Fruit fly (Drosophila melanogaster) whole organism, wandering third instar larva: ENCODE results near the gene eIF2A.

Experiments
- CrebA ChIP-seq: fragments of 200-800 bp; sonication (Bioruptor generic); optimal IDR thresholded peaks from 2 replicates; lab custom pipeline; 2016; ENCODE audit warnings: missing biosample characterization, mild to moderate bottlenecking, missing genetic modification characterization, borderline replicate concordance
- Hnf4 ChIP-seq: fragments of 200-800 bp; sonication (Bioruptor generic); optimal IDR thresholded peaks from 2 replicates; lab custom pipeline; 2016; ENCODE audit warnings: missing biosample characterization, mild to moderate bottlenecking, missing genetic modification characterization
- OdsH ChIP-seq: fragments of 200-800 bp; sonication (Bioruptor generic); optimal IDR thresholded peaks from 2 replicates; lab custom pipeline; 2016; ENCODE audit warnings: missing biosample characterization, mild to moderate bottlenecking, missing genetic modification characterization
- Vsx2 ChIP-seq: fragments of 200-300, 225-300 bp; sonication (Bioruptor generic); optimal IDR thresholded peaks from 2 replicates; lab custom pipeline; 2018; ENCODE audit warnings: missing biosample characterization, missing genetic modification characterization; ENCODE audit not compliant: partially characterized antibody
- br ChIP-seq: fragments of 200-800 bp; sonication (Bioruptor generic); optimal IDR thresholded peaks from 2 replicates; lab custom pipeline; 2016; ENCODE audit warnings: missing biosample characterization, missing genetic modification characterization
- h ChIP-seq: fragments of 200-800 bp; sonication (Bioruptor generic); optimal IDR thresholded peaks from 3 replicates; lab custom pipeline; 2016; ENCODE audit warnings: missing biosample characterization, mild to moderate bottlenecking, missing genetic modification characterization
- jim ChIP-seq: fragments of 175-275, 200-325 bp; sonication (Bioruptor generic); optimal IDR thresholded peaks from 2 replicates; lab custom pipeline; 2016; ENCODE audit warnings: missing biosample characterization, mild to moderate bottlenecking, missing genetic modification characterization
- lola ChIP-seq: fragments of >200 bp; optimal IDR thresholded peaks from 2 replicates; lab custom pipeline; 2017; ENCODE audit warnings: missing biosample characterization, missing genetic modification characterization
- psq ChIP-seq: fragments of 200-800 bp; sonication (Bioruptor generic); optimal IDR thresholded peaks from 3 replicates; lab custom pipeline; 2017; ENCODE audit warnings: missing biosample characterization, mild to moderate bottlenecking, missing genetic modification characterization, moderate library complexity
- usp ChIP-seq: fragments of >200 bp; optimal IDR thresholded peaks from 2 replicates; lab custom pipeline; 2017; ENCODE audit warnings: missing biosample characterization, missing genetic modification characterization

DNA sequence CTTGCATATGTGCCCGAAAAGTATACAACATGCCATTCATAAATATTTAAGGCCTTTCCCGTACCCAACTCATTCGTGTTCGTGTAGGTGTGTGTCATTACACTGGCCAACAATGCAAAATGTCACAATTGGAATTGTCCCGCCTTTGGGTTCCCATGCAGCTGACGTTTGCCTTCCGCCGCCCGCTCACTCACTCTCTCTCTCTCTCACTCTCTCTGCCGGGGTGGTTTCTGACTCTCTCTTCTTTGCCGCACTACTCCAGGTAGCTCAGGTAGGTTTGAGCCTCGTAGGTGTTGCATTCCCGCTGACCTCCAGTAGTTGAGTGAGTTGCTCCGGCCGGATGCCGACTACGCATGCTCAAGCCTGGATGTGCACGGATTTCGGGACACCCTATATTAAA, 18.8 kb downstream of the eIF2A start:
- TF ChIP-seq h (GFP tag; lab: Kevin White, UChicago): no peak
- TF ChIP-seq Hnf4 (GFP tag; lab: Kevin White, UChicago): no peak
- no peak for TF ChIP-seq lola (GFP tag; lab: Kevin White, UChicago)
- no peak for TF ChIP-seq jim
- TF ChIP-seq psq: no peak
- no peak for TF ChIP-seq Vsx2 (GFP tag; lab: Kevin White, UChicago)
- TF ChIP-seq br (GFP tag; lab: Kevin White, UChicago): no peak
- TF ChIP-seq CrebA: no peak
- TF ChIP-seq OdsH (GFP tag; lab: Kevin White, UChicago): no peak
- no peak for TF ChIP-seq usp (GFP tag; lab: Kevin White, UChicago)
